Worm (Caenorhabditis elegans) whole organism, late embryonic: ENCODE data around the gene srh-293.

Experiments
- C08G9.2 ChIP-seq: sonication (generic microtip); optimal IDR thresholded peaks from 2 replicates; lab custom pipeline; 2016; ENCODE audit warnings: mild to moderate bottlenecking, missing genetic modification characterization, moderate library complexity, missing compliant biosample characterization
- K02D7.2 ChIP-seq: sonication (generic microtip); optimal IDR thresholded peaks from 2 replicates; lab custom pipeline; 2017; ENCODE audit warnings: mild to moderate bottlenecking, missing genetic modification characterization, missing compliant biosample characterization
- T23F11.4 ChIP-seq: fragments of 200-800 bp; sonication (Bioruptor generic); optimal IDR thresholded peaks from 2 replicates; lab custom pipeline; 2018; ENCODE audit warnings: mild to moderate bottlenecking, missing genetic modification characterization, missing compliant biosample characterization
- Y22D7AL.16 ChIP-seq: sonication (generic microtip); optimal IDR thresholded peaks from 2 replicates; lab custom pipeline; 2016; ENCODE audit warnings: missing genetic modification characterization, missing compliant biosample characterization
- ahr-1 ChIP-seq: sonication (generic microtip); optimal IDR thresholded peaks from 2 replicates; lab custom pipeline; 2016; ENCODE audit warnings: missing genetic modification characterization, missing compliant biosample characterization
- ceh-19 ChIP-seq: fragments of 200-800 bp; sonication (Bioruptor generic); optimal IDR thresholded peaks from 2 replicates; lab custom pipeline; 2018; ENCODE audit warnings: mild to moderate bottlenecking, missing genetic modification characterization, missing compliant biosample characterization
- ceh-2 ChIP-seq: sonication (generic microtip); optimal IDR thresholded peaks from 2 replicates; lab custom pipeline; 2016; ENCODE audit warnings: missing genotype, missing genetic modification characterization, missing compliant biosample characterization
- ceh-24 ChIP-seq: sonication (generic microtip); optimal IDR thresholded peaks from 2 replicates; lab custom pipeline; 2016; ENCODE audit warnings: mild to moderate bottlenecking, missing genetic modification characterization, missing compliant biosample characterization
- ceh-45 ChIP-seq: fragments of 200-800 bp; sonication (Bioruptor generic); IDR thresholded peaks from 2 replicates; pipeline ENCODE4 v1.3.6; 2022; ENCODE audit warnings: missing genetic modification reagents, missing genetic modification characterization, missing compliant biosample characterization
- ceh-48 ChIP-seq: sonication (generic microtip); optimal IDR thresholded peaks from 2 replicates; lab custom pipeline; 2016; ENCODE audit warnings: missing genetic modification characterization, inconsistent platforms, missing compliant biosample characterization
- dmd-4 ChIP-seq: sonication (generic microtip); optimal IDR thresholded peaks from 2 replicates; lab custom pipeline; 2016; ENCODE audit warnings: borderline replicate concordance, missing genetic modification characterization, missing compliant biosample characterization
- eyg-1 ChIP-seq: sonication (generic microtip); optimal IDR thresholded peaks from 2 replicates; lab custom pipeline; 2016; ENCODE audit warnings: missing genotype, missing genetic modification characterization, missing compliant biosample characterization
- gmeb-2 ChIP-seq: sonication (generic microtip); optimal IDR thresholded peaks from 2 replicates; lab custom pipeline; 2016; ENCODE audit warnings: missing genetic modification characterization, inconsistent platforms, missing compliant biosample characterization
- hlh-15 ChIP-seq: sonication (generic microtip); optimal IDR thresholded peaks from 2 replicates; lab custom pipeline; 2016; ENCODE audit warnings: missing genetic modification characterization, missing compliant biosample characterization
- hlh-8 ChIP-seq: sonication (generic microtip); optimal IDR thresholded peaks from 2 replicates; lab custom pipeline; 2016; ENCODE audit warnings: missing genotype, missing genetic modification characterization, missing compliant biosample characterization
- lim-6 ChIP-seq: sonication (generic microtip); optimal IDR thresholded peaks from 2 replicates; lab custom pipeline; 2016; ENCODE audit warnings: missing genetic modification characterization, missing compliant biosample characterization
- lin-11 ChIP-seq: fragments of 200-800 bp; sonication (Bioruptor generic); optimal IDR thresholded peaks from 2 replicates; lab custom pipeline; 2018; ENCODE audit warnings: mild to moderate bottlenecking, missing genetic modification characterization, missing compliant biosample characterization
- madf-2 ChIP-seq: sonication (generic microtip); optimal IDR thresholded peaks from 2 replicates; lab custom pipeline; 2017; ENCODE audit warnings: missing genetic modification characterization, missing compliant biosample characterization
- nhr-11 ChIP-seq: fragments of 150-350 bp; optimal IDR thresholded peaks from 2 replicates; lab custom pipeline; 2014; ENCODE audit warnings: missing biosample characterization, missing genetic modification characterization
- nhr-232 ChIP-seq: sonication (generic microtip); optimal IDR thresholded peaks from 2 replicates; lab custom pipeline; 2016; ENCODE audit warnings: missing genetic modification characterization, missing compliant biosample characterization
- pax-1 ChIP-seq: fragments of 150-350 bp; optimal IDR thresholded peaks from 2 replicates; lab custom pipeline; 2014; ENCODE audit warnings: missing biosample characterization, missing genetic modification characterization
- pha-4 ChIP-seq: fragments of 150-350 bp; optimal IDR thresholded peaks from 2 replicates; lab custom pipeline; 2018; ENCODE audit warnings: missing biosample characterization, missing genetic modification reagents, missing genetic modification characterization
- ref-2 ChIP-seq: sonication (generic microtip); optimal IDR thresholded peaks from 2 replicates; lab custom pipeline; 2016; ENCODE audit warnings: missing genetic modification characterization, missing compliant biosample characterization
- rnt-1 ChIP-seq: sonication (generic microtip); optimal IDR thresholded peaks from 2 replicates; lab custom pipeline; 2016; ENCODE audit warnings: missing genetic modification characterization, missing compliant biosample characterization
- sox-4 ChIP-seq: sonication (generic microtip); optimal IDR thresholded peaks from 2 replicates; lab custom pipeline; 2017; ENCODE audit warnings: mild to moderate bottlenecking, missing genetic modification characterization, inconsistent platforms, missing compliant biosample characterization
- syd-9 ChIP-seq: sonication (generic microtip); optimal IDR thresholded peaks from 2 replicates; lab custom pipeline; 2016; ENCODE audit warnings: mild to moderate bottlenecking, missing genetic modification characterization, moderate library complexity, missing compliant biosample characterization
- tbx-7 ChIP-seq: sonication (generic microtip); optimal IDR thresholded peaks from 2 replicates; lab custom pipeline; 2016; ENCODE audit warnings: missing genotype, missing genetic modification characterization, missing compliant biosample characterization
- ttx-3 ChIP-seq: sonication (generic microtip); optimal IDR thresholded peaks from 2 replicates; lab custom pipeline; 2016; ENCODE audit warnings: missing genetic modification reagents, missing genetic modification characterization, missing compliant biosample characterization
- unc-3 ChIP-seq, 2 experiments: fragments of 200-800 bp in 1 of 2; sonication (Bioruptor generic) in 1 of 2; sonication (generic microtip) in 1 of 2; conservative IDR thresholded peaks in 1 of 2; optimal IDR thresholded peaks in 1 of 2; 2 replicates each; pipeline versions ENCODE4 v1.3.6 to Lab custom; 2016 to 2022; ENCODE audit warnings: missing compliant biosample characterization in 2 of 2, missing genetic modification characterization in 2 of 2, missing genetic modification reagents in 1 of 2
- unc-42 ChIP-seq: sonication (generic microtip); optimal IDR thresholded peaks from 2 replicates; lab custom pipeline; 2016; ENCODE audit warnings: missing genotype, missing genetic modification characterization, missing compliant biosample characterization
- unc-55 ChIP-seq: sonication (generic microtip); optimal IDR thresholded peaks from 2 replicates; lab custom pipeline; 2017; ENCODE audit warnings: missing biosample characterization, missing genetic modification reagents, missing genetic modification characterization
- zip-5 ChIP-seq: sonication (generic microtip); optimal IDR thresholded peaks from 2 replicates; lab custom pipeline; 2016; ENCODE audit warnings: missing genetic modification characterization, missing compliant biosample characterization
- ztf-16 ChIP-seq: sonication (generic microtip); optimal IDR thresholded peaks from 2 replicates; lab custom pipeline; 2017; ENCODE audit warnings: missing genetic modification characterization, missing compliant biosample characterization

Gene srh-293

DNA sequence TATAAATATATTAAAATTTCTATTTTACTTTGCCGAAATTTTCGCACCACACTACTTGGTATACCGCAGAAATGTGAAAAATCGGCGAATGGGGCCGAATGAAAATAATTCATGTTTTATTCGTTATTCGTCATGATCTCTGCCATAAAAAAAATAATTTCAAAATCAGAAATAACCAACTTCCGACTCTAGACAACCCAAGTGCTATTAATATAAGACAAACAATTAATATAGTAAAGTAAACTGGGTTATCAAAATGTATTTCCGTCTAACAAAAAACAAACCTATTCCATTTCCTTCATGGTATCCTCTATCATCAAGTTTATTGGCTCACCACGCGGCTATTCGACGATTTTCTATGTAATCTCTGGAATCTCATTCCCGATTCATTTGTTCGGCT is at the start of gene srh-293:
TSS of gene srh-293 (plus strand) at position 301 of the 400 bp plus-strand sequence.
- TF ChIP-seq T23F11.4 (GFP tag; lab: Kevin White, UChicago), result no peak
- no peak for TF ChIP-seq eyg-1
- no peak for TF ChIP-seq C08G9.2
- no peak for TF ChIP-seq dmd-4 (tag; lab: Kevin White, UChicago)
- no peak for TF ChIP-seq ceh-45

DNA sequence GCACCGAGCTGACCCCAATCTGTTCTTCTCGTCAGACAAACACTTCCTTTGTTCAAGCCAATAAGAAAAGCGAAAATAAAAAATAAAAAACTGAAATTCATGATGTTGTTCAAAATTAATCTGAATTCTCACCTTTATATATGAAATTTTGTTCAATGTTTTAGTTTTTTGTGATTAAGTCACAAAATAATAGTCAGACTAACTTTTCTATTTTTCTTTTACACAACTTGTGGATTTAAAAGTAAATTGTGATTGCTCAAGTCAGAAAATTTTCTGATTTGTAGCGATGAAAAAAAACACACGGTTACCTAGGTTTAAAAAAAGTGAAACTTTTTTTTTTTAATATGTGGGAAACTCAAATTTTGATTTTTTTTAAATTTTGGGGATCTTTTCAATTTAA is 48.2 kb upstream of the srh-293 start, which contains the start of gene abf-3:
TSS of gene abf-3 (minus strand) at position 101 of the 400 bp plus-strand sequence.
- TF ChIP-seq hlh-8 (tag; lab: Kevin White, UChicago), result no peak
- no peak for TF ChIP-seq unc-42 (tag; lab: Kevin White, UChicago)
- no peak for TF ChIP-seq ahr-1 (tag; lab: Kevin White, UChicago)
- no peak for TF ChIP-seq T23F11.4 (GFP tag; lab: Kevin White, UChicago)
- TF ChIP-seq ceh-19 (GFP tag; lab: Kevin White, UChicago), result no peak
- TF ChIP-seq Y22D7AL.16 (tag; lab: Kevin White, UChicago), result no peak
- no peak for TF ChIP-seq lin-11
- no peak for TF ChIP-seq ceh-2 (tag; lab: Kevin White, UChicago)
- no peak for TF ChIP-seq ztf-16 (tag; lab: Kevin White, UChicago)
- no peak for TF ChIP-seq lim-6 (tag; lab: Kevin White, UChicago)
- no peak for TF ChIP-seq K02D7.2
- no peak for TF ChIP-seq ceh-45

DNA sequence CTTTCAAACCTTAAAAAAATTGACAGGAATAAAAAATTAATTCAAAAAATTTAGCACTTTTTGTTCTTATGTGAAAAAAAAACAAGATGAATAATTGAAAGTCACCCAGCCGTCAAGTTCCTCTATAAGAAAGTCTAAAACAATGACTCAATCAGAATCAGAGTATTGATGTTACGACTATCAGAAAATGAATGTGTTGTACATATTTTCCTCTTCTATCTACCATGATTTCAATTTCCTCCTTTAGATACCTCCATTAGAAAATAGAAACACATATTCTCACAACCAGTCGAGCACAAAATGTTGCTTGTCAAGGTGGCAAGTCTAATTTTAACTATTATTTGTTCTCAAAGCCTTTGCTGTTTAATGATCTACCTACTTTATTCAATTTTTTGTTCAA is 46.0 kb upstream of the srh-293 start, which contains the start of gene srbc-48:
TSS of gene srbc-48 (plus strand) at position 301 of the 400 bp plus-strand sequence.
- TF ChIP-seq C08G9.2, result no peak
- TF ChIP-seq ttx-3 (tag; lab: Kevin White, UChicago), result no peak
- no peak for TF ChIP-seq syd-9 (tag; lab: Kevin White, UChicago)

DNA sequence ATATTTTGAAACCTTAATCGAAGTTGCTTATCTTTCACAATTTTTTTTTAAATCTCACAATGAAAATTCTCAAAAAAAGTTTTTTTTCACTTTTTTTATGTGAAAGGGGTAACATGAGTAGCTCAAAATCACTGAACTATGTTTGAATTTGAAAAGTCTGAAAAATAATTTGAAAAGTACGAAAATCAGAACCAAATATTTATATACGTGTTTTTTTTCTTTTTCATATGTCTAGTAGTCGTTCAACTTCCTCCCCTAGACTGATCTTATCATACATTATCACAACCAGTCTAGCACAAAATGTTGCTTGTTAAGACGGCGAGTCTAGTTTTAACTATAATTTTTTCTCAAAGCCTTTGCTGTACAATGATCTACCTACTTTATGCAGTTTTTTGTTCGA is 44.5 kb upstream of the srh-293 start, which contains the start of gene srbc-49:
TSS of gene srbc-49 (plus strand) at position 301 of the 400 bp plus-strand sequence.
- TF ChIP-seq pax-1 (tag; lab: Kevin White, UChicago) (no peak), unc-3 (GFP tag; conservative IDR thresholded peaks at IDR 0.05; lab: Robert Waterston, UW) (no peak), unc-3 (tag; optimal IDR thresholded peaks at IDR 0.05; lab: Kevin White, UChicago) (no peak), pha-4 (tag; lab: Kevin White, UChicago) (no peak), rnt-1 (tag; lab: Kevin White, UChicago) (no peak), ttx-3 (tag; lab: Kevin White, UChicago) (no peak), ztf-16 (tag; lab: Kevin White, UChicago) (no peak), C08G9.2 (no peak), ceh-24 (tag; lab: Kevin White, UChicago) (no peak)

DNA sequence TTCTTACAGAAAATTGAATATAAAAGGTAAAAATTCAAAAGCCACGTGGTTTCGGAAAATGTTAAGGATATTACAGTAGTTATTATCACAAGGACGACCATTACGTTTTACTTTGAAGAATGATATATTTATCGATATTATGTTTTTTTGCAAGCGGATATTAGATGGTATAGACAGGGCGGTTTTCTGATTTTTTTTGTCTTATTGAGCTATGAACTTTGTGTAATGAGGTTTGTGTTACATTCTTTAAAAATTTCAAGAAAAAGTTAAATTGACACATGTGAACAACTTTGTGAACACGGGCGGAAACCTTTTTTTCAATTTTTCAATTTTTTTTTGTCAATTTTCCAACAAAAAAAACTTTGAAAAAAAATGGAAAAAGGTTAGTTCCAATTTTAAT is 41.1 kb upstream of the srh-293 start, which contains the start of gene srbc-50:
TSS of gene srbc-50 (minus strand) at position 101 of the 400 bp plus-strand sequence.
- TF ChIP-seq madf-2, result no peak
- no peak for TF ChIP-seq Y22D7AL.16 (tag; lab: Kevin White, UChicago)
- no peak for TF ChIP-seq ref-2 (tag; lab: Kevin White, UChicago)
- no peak for TF ChIP-seq zip-5 (tag; lab: Kevin White, UChicago)
- TF ChIP-seq unc-55 (GFP tag; lab: Kevin White, UChicago), result no peak
- no peak for TF ChIP-seq hlh-15 (tag; lab: Kevin White, UChicago)
- TF ChIP-seq ceh-48 (tag; lab: Kevin White, UChicago), result no peak
- TF ChIP-seq C08G9.2, result no peak
- TF ChIP-seq ahr-1 (tag; lab: Kevin White, UChicago), result no peak
- TF ChIP-seq pax-1 (tag; lab: Kevin White, UChicago), result no peak
- TF ChIP-seq nhr-11 (tag; lab: Kevin White, UChicago), result no peak
- no peak for TF ChIP-seq ceh-2 (tag; lab: Kevin White, UChicago)
- TF ChIP-seq unc-3 (GFP tag; conservative IDR thresholded peaks at IDR 0.05; lab: Robert Waterston, UW), result no peak
- no peak for TF ChIP-seq unc-3 (tag; optimal IDR thresholded peaks at IDR 0.05; lab: Kevin White, UChicago)
- no peak for TF ChIP-seq gmeb-2
- no peak for TF ChIP-seq nhr-232 (tag; lab: Kevin White, UChicago)
- no peak for TF ChIP-seq ttx-3 (tag; lab: Kevin White, UChicago)
- no peak for TF ChIP-seq tbx-7 (tag; lab: Kevin White, UChicago)
- no peak for TF ChIP-seq sox-4 (tag; lab: Kevin White, UChicago)
- TF ChIP-seq, all 69 proteins: peak for 0
